Fruit fly (Drosophila melanogaster): ENCODE results near the gene LManI.

Gene LManI

dm6 chr2L:10426534-10427048 lies 30.4 kb downstream of the LManI start, which contains the start of the genes SmB and KdelR (continued):
- TF ChIP-seq CG9139 (GFP tag; optimal IDR thresholded peaks at IDR 0.05) = no peak
- TF ChIP-seq CG3919 (GFP tag; optimal IDR thresholded peaks at IDR 0.05) = no peak
- TF ChIP-seq CG15336 (GFP tag; IDR thresholded peaks at IDR 0.05) = no peak

dm6 chr2L:10425599-10425998 lies 31.4 kb downstream of the LManI start:
- TF ChIP-seq CG10631 (GFP tag; optimal IDR thresholded peaks at IDR 0.05) (no peak), salr (GFP tag; optimal IDR thresholded peaks at IDR 0.05) (no peak), Hr38 (GFP tag; optimal IDR thresholded peaks at IDR 0.05) (no peak), spab (GFP tag; optimal IDR thresholded peaks at IDR 0.05) (no peak), CG31627 (GFP tag; optimal IDR thresholded peaks at IDR 0.05) (no peak), CG34406 (GFP tag; optimal IDR thresholded peaks at IDR 0.05) (no peak), Ets21C (GFP tag; optimal IDR thresholded peaks at IDR 0.05) (no peak), CG10669 (GFP tag; optimal IDR thresholded peaks at IDR 0.05) (no peak), CG3919 (GFP tag; optimal IDR thresholded peaks at IDR 0.05) (no peak), CG4318 (GFP tag; optimal IDR thresholded peaks at IDR 0.05) (no peak), CG6276 (GFP tag; optimal IDR thresholded peaks at IDR 0.05) (no peak), CG8319 (GFP tag; optimal IDR thresholded peaks at IDR 0.05) (no peak), fd85E (GFP tag; optimal IDR thresholded peaks at IDR 0.05) (no peak), CG6792 (GFP tag; optimal IDR thresholded peaks at IDR 0.05) (no peak), svp (GFP tag) (no peak), CG11294 (GFP tag; IDR thresholded peaks at IDR 0.05) (no peak), Gug (GFP tag; IDR thresholded peaks at IDR 0.05) (no peak), topi (GFP tag; optimal IDR thresholded peaks at IDR 0.05) (no peak), Eip78C (GFP tag) (no peak)

DNA sequence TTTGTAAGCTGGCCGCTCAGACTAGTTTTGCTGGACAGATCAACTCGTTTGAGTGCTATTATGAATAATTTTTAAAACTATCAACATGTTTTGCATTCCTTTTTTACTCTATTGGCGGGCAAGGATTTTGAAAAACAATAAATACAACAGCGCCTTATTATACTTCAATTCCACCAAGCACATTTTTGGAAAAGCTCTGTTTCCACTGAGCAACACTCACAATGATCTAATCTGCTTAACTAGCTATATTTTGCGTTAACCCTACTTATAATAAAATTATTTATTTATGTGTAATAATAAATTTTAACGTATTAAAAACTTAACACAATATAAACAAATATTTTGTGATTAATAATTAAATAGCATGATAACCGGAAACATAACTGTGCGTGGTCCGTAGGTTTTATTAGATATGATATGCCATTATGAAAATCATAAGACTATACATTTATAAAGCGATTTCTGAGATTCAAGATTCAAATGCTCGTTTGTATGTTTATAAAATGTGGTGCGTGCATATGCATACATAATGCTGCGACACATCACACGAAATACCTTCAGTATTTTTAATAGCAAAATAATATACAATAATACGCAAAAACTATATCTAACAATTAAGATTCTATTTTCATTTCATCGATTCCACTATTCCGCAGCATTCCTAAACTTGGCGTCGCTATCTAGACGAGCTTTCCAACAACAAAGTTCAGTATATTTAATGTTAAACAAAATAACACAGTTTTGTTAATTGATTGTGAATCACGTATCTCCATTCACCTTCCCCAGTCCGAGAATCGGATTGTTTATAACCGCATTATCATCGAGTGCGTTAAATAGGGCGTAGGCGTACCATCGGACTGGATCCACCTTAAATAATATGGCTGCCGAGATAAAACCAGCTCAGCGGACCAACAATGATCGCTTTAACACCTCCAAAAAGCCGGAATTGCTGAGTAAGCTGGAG lies 34.1 kb downstream of the LManI start, which contains the start of the genes pie and Wdfy2:
pie (minus strand) TSS at position 138 of the 964 bp plus-strand sequence.
Wdfy2 (plus strand) TSS at position 649 of the 964 bp plus-strand sequence.
- TF ChIP-seq Met (GFP tag; optimal IDR thresholded peaks at IDR 0.05) (no peak), CG31627 (GFP tag; optimal IDR thresholded peaks at IDR 0.05) (no peak), cyc (GFP tag; optimal IDR thresholded peaks at IDR 0.05) (peak; percentile 6), CG3032 (tag; optimal IDR thresholded peaks at IDR 0.05) (peak; percentile 21), CG6854 (GFP tag; optimal IDR thresholded peaks at IDR 0.05) (no peak), CG11902 (GFP tag; optimal IDR thresholded peaks at IDR 0.05) (no peak), CG1621 (tag; optimal IDR thresholded peaks at IDR 0.05) (no peak), achi (GFP tag; optimal IDR thresholded peaks at IDR 0.05) (no peak)

DNA sequence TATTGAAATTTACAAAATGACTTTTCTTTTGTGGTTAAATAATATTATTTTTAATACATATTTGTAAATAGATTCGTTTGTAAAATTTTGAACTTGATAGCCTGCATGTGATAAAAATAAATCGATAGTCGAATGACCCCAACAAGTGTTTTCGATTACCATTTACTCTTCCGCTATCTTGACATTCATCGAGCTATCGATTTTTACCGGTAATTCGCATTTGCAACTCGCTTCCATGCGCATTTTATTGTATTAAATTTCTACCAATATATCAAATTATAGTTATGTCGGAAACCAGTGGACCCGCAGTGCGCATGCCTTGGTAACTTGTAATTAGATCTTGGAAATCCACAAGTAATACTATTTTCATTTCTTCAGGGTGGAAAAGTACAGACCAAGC lies 38.1 kb downstream of the LManI start, which contains the start of gene RfC3:
RfC3 (plus strand) TSS at position 210 of the 400 bp plus-strand sequence.
- TF ChIP-seq Hr4 (GFP tag; optimal IDR thresholded peaks at IDR 0.05) = no peak

- TF ChIP-seq spab (GFP tag; optimal IDR thresholded peaks at IDR 0.05) (no peak), Hr38 (GFP tag; optimal IDR thresholded peaks at IDR 0.05) (no peak), eg (GFP tag; IDR thresholded peaks at IDR 0.05) (no peak), CG34406 (GFP tag; optimal IDR thresholded peaks at IDR 0.05) (no peak), Eip75B (GFP tag; optimal IDR thresholded peaks at IDR 0.05) (no peak), CG6792 (GFP tag; optimal IDR thresholded peaks at IDR 0.05) (peak; percentile 42), esn (GFP tag; optimal IDR thresholded peaks at IDR 0.05) (peak; percentile 54), Ets96B (tag; optimal IDR thresholded peaks at IDR 0.05) (peak; percentile 46), CG6854 (GFP tag; optimal IDR thresholded peaks at IDR 0.05) (peak; percentile 16), CG6163 (GFP tag; IDR thresholded peaks at IDR 0.05) (no peak), CG3919 (GFP tag; optimal IDR thresholded peaks at IDR 0.05) (no peak), cyc (GFP tag; optimal IDR thresholded peaks at IDR 0.05) (peak; percentile 47), CG10669 (GFP tag; optimal IDR thresholded peaks at IDR 0.05) (no peak), Sox102F (GFP tag; optimal IDR thresholded peaks at IDR 0.05) (no peak), dac (GFP tag; optimal IDR thresholded peaks at IDR 0.05) (no peak), vri (GFP tag; optimal IDR thresholded peaks at IDR 0.05) (no peak), CG32006 (GFP tag; optimal IDR thresholded peaks at IDR 0.05) (no peak), Blimp-1 (GFP tag; optimal IDR thresholded peaks at IDR 0.05) (peak; percentile 43), fkh (GFP tag; optimal IDR thresholded peaks at IDR 0.05) (no peak), Hr4 (GFP tag; optimal IDR thresholded peaks at IDR 0.05) (no peak)
These were observed 43.6 kb downstream of the LManI start, which contains the start of the genes CG5355 and Klp31E for dm6 chr2L:10413251-10414127. CG5355 (minus strand) TSS chr2L:10413463. Klp31E (plus strand) TSS chr2L:10414017.

Data from whole organism, prepupa.